Worm (Caenorhabditis elegans) whole organism, young adult: ENCODE data around the gene ifg-1.

Experiments used
- C17E4.6 ChIP-seq: fragments of 200-800 bp; sonication (Bioruptor generic); IDR thresholded peaks from 2 replicates; pipeline ENCODE4 v1.3.6; 2022; ENCODE audit warnings: missing genetic modification reagents, missing genetic modification characterization, missing compliant biosample characterization
- F10E7.11 ChIP-seq: sonication (generic microtip); optimal IDR thresholded peaks from 2 replicates; lab custom pipeline; 2017; ENCODE audit warnings: mild to moderate bottlenecking, missing genetic modification characterization, moderate library complexity, missing compliant biosample characterization
- F33H1.4 ChIP-seq: fragments of 200-800 bp; sonication (Bioruptor generic); IDR thresholded peaks from 2 replicates; pipeline ENCODE4 v1.3.6; 2022; ENCODE audit warnings: missing genetic modification reagents, missing genetic modification characterization, missing compliant biosample characterization
- Y95B8A.8 ChIP-seq: fragments of 200-800 bp; sonication (Bioruptor generic); IDR thresholded peaks from 2 replicates; pipeline ENCODE4 v1.3.6; 2022; ENCODE audit warnings: missing genetic modification reagents, missing genetic modification characterization, missing compliant biosample characterization
- ceh-27 ChIP-seq: fragments of 200-800 bp; sonication (Bioruptor generic); optimal IDR thresholded peaks from 2 replicates; lab custom pipeline; 2018; ENCODE audit warnings: mild to moderate bottlenecking, missing genetic modification characterization, moderate library complexity, missing compliant biosample characterization
- die-1 ChIP-seq: sonication (generic microtip); optimal IDR thresholded peaks from 2 replicates; lab custom pipeline; 2016; ENCODE audit warnings: missing genotype, mild to moderate bottlenecking, missing genetic modification characterization, missing compliant biosample characterization
- lin-54 ChIP-seq: fragments of 200-800 bp; sonication (Bioruptor generic); optimal IDR thresholded peaks from 2 replicates; lab custom pipeline; 2018; ENCODE audit warnings: mild to moderate bottlenecking, missing genetic modification characterization, missing compliant biosample characterization
- nhr-120 ChIP-seq: fragments of 200-800 bp; sonication (Bioruptor generic); IDR thresholded peaks from 2 replicates; pipeline ENCODE4 v1.3.6; 2022; ENCODE audit warnings: missing genetic modification characterization, missing compliant biosample characterization
- rec-8 ChIP-seq, 2 experiments: sonication (generic microtip); optimal IDR thresholded peaks; 2 replicates each; lab custom pipeline; 2016; ENCODE audit warnings: mild to moderate bottlenecking in 2 of 2, missing genetic modification characterization in 2 of 2, missing genetic modification reagents in 2 of 2, missing genotype in 2 of 2, missing biosample characterization in 1 of 2, missing compliant biosample characterization in 1 of 2, moderate library complexity in 1 of 2
- sptf-2 ChIP-seq: fragments of 200-800 bp; sonication (Bioruptor generic); optimal IDR thresholded peaks from 2 replicates; lab custom pipeline; 2018; ENCODE audit warnings: mild to moderate bottlenecking, missing genetic modification characterization, missing compliant biosample characterization
- unc-62 ChIP-seq: fragments of 150-350 bp; optimal IDR thresholded peaks from 2 replicates; lab custom pipeline; 2014; ENCODE audit warnings: missing biosample characterization, missing genetic modification reagents, missing genetic modification characterization

- no peak for TF ChIP-seq F33H1.4 (GFP tag; lab: Robert Waterston, UW)
- no peak for TF ChIP-seq rec-8 (tag; optimal IDR thresholded peaks at IDR 0.05; lab: Kevin White, UChicago)
- no peak for TF ChIP-seq unc-62 (GFP tag; lab: Kevin White, UChicago)
- TF ChIP-seq ceh-27 (GFP tag; lab: Kevin White, UChicago), result no peak
- TF ChIP-seq lin-54, result no peak
- TF ChIP-seq nhr-120 (GFP tag; lab: Robert Waterston, UW), result no peak
- TF ChIP-seq C17E4.6, result no peak
- no peak for TF ChIP-seq die-1 (tag; lab: Kevin White, UChicago)
- no peak for TF ChIP-seq Y95B8A.8
- no peak for TF ChIP-seq sptf-2 (GFP tag; lab: Kevin White, UChicago)
- TF ChIP-seq F10E7.11 (tag; lab: Kevin White, UChicago), result no peak
Observed at ce11 chrII:8259674-8260073, 42.7 kb downstream of the ifg-1 start.
